Worm (Caenorhabditis elegans): ENCODE measurements around the gene snpc-3.4.

DNA sequence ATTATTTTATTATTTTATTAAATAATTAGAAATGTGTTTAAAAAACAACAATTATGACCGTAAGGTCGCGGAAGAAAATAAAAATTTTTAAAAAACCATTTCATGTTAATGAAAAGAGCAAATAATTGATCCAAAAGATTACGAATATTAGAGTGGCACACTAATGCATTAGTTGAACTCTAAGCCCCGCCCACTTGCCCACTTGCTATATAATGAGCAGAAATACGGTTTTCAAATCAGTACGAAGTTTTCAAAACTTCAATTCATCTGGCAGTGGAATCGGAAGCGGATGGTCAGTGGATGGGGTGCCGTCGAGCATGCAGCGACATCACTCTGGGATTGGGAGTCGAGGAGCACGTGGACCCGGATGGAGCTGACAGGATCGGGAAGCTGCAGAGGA, 32.1 kb upstream of the snpc-3.4 start, which contains the start of gene C36E8.6:
- TF ChIP-seq blmp-1 (tag; optimal IDR thresholded peaks at IDR 0.05) (no peak), nhr-77 (tag; optimal IDR thresholded peaks at IDR 0.05) (no peak), nhr-76 (tag; optimal IDR thresholded peaks at IDR 0.05) (no peak), lir-3 (tag; optimal IDR thresholded peaks at IDR 0.05; ENCODE audit: poor library complexity) (no peak), nhr-11 (tag; optimal IDR thresholded peaks at IDR 0.05) (no peak), egl-27 (tag; optimal IDR thresholded peaks at IDR 0.05) (no peak), pqm-1 (tag; optimal IDR thresholded peaks at IDR 0.05) (no peak), sup-37 (GFP tag; optimal IDR thresholded peaks at IDR 0.05) (no peak), lin-15B (tag; optimal IDR thresholded peaks at IDR 0.05) (no peak), zag-1 (tag; optimal IDR thresholded peaks at IDR 0.05) (no peak), lin-13 (GFP tag; optimal IDR thresholded peaks at IDR 0.05) (no peak), hlh-4 (tag; optimal IDR thresholded peaks at IDR 0.05) (no peak)
